Fruit fly (Drosophila melanogaster) whole organism, embryonic: ENCODE data around the gene hfp.

Experiments used
- Aef1 ChIP-seq: fragments of 200-800 bp; sonication (Bioruptor generic); IDR thresholded peaks from 3 replicates; pipeline ENCODE4 v1.3.6; 2022; ENCODE audit warnings: missing biosample characterization, missing genetic modification characterization
- Awh ChIP-seq: fragments of 200-800 bp; sonication (Bioruptor generic); IDR thresholded peaks from 2 replicates; pipeline ENCODE4, ENCODE4 v1.3.6; 2022; ENCODE audit warnings: missing biosample characterization, missing genetic modification characterization
- CG10366 ChIP-seq: fragments of 200-800 bp; sonication (Bioruptor generic); IDR thresholded peaks from 2 replicates; pipeline ENCODE4 v1.3.6; 2022; ENCODE audit warnings: missing biosample characterization, missing genetic modification characterization
- CG11085 ChIP-seq: fragments of 200-800 bp; sonication (Bioruptor generic); IDR thresholded peaks from 2 replicates; pipeline ENCODE4 v1.3.6; 2022; ENCODE audit warnings: missing biosample characterization, missing genetic modification characterization
- CG12104 ChIP-seq: fragments of 200-800 bp; sonication (Bioruptor generic); optimal IDR thresholded peaks from 3 replicates; lab custom pipeline; 2016; ENCODE audit warnings: missing biosample characterization, missing genetic modification characterization
- CG12155 ChIP-seq: fragments of 200-800 bp; sonication (Bioruptor generic); optimal IDR thresholded peaks from 3 replicates; lab custom pipeline; 2016; ENCODE audit warnings: missing biosample characterization, missing genetic modification characterization
- CG15601 ChIP-seq: fragments of 200-800 bp; sonication (Bioruptor generic); optimal IDR thresholded peaks from 3 replicates; lab custom pipeline; 2019; ENCODE audit warnings: missing biosample characterization, mild to moderate bottlenecking, missing genetic modification characterization, moderate library complexity
- CG17802 ChIP-seq: fragments of 200-800 bp; sonication (Bioruptor generic); optimal IDR thresholded peaks from 2 replicates; lab custom pipeline; 2018; ENCODE audit warnings: missing biosample characterization, mild to moderate bottlenecking, missing genetic modification characterization, moderate library complexity
- CG2120 ChIP-seq: fragments of 200-800 bp; sonication (Bioruptor generic); optimal IDR thresholded peaks from 3 replicates; lab custom pipeline; 2016; ENCODE audit warnings: missing biosample characterization, missing genetic modification characterization
- CG2129 ChIP-seq: fragments of 200-800 bp; sonication (Bioruptor generic); IDR thresholded peaks from 2 replicates; pipeline ENCODE4 v1.3.6; 2022; ENCODE audit warnings: missing biosample characterization, missing genetic modification characterization; ENCODE audit not compliant: partially characterized antibody
- CG30020 ChIP-seq: fragments of 200-800 bp; optimal IDR thresholded peaks from 2 replicates; lab custom pipeline; 2019; ENCODE audit warnings: missing biosample characterization, mild to moderate bottlenecking, missing genetic modification characterization, moderate library complexity
- CG3065 ChIP-seq: fragments of 200-800 bp; sonication (Bioruptor generic); optimal IDR thresholded peaks from 2 replicates; lab custom pipeline; 2016; ENCODE audit warnings: missing biosample characterization, missing genetic modification characterization
- CG6689 ChIP-seq: fragments of 200-800 bp; sonication (Bioruptor generic); IDR thresholded peaks from 2 replicates; pipeline ENCODE4 v1.3.6; 2022; ENCODE audit warnings: missing biosample characterization, missing genetic modification characterization
- CG8281 ChIP-seq: fragments of 200-800 bp; sonication (Bioruptor generic); optimal IDR thresholded peaks from 2 replicates; lab custom pipeline; 2018; ENCODE audit warnings: missing biosample characterization, mild to moderate bottlenecking, missing genetic modification characterization, moderate library complexity
- CG8944 ChIP-seq: fragments of 200-800 bp; sonication (Bioruptor generic); optimal IDR thresholded peaks from 3 replicates; lab custom pipeline; 2016; ENCODE audit warnings: missing biosample characterization, missing genetic modification characterization
- CoRest ChIP-seq: fragments of 200-800 bp; sonication (Bioruptor generic); optimal IDR thresholded peaks from 3 replicates; lab custom pipeline; 2018; ENCODE audit warnings: missing biosample characterization, mild to moderate bottlenecking, missing genetic modification characterization, moderate library complexity
- D ChIP-seq, 2 experiments: fragments of 200-800 bp in 1 of 2; fragments of >200 bp in 1 of 2; sonication (Bioruptor generic) in 1 of 2; optimal IDR thresholded peaks; 2 replicates in 1 of 2; 3 replicates in 1 of 2; lab custom pipeline; 2017; ENCODE audit warnings: mild to moderate bottlenecking in 1 of 2, missing biosample characterization in 1 of 2, missing genetic modification characterization in 1 of 2, missing genetic modification reagents in 1 of 2
- D19B ChIP-seq: fragments of 200-800 bp; sonication (Bioruptor generic); optimal IDR thresholded peaks from 2 replicates; lab custom pipeline; 2017; ENCODE audit warnings: missing biosample characterization, mild to moderate bottlenecking, missing genetic modification characterization
- Deaf1 ChIP-seq: fragments of 200-800 bp; optimal IDR thresholded peaks from 3 replicates; lab custom pipeline; 2019; ENCODE audit warnings: missing biosample characterization, mild to moderate bottlenecking, missing genetic modification characterization, moderate library complexity
- Fer2 ChIP-seq: fragments of 200-800 bp; sonication (Bioruptor generic); optimal IDR thresholded peaks from 2 replicates; lab custom pipeline; 2018; ENCODE audit warnings: missing biosample characterization, mild to moderate bottlenecking, missing genetic modification characterization, moderate library complexity
- GATAe ChIP-seq: fragments of 200-800 bp; sonication (Bioruptor generic); conservative IDR thresholded peaks from 2 replicates; pipeline ENCODE4 v1.3.6; 2022; ENCODE audit warnings: missing biosample characterization, missing genetic modification characterization
- HHEX ChIP-seq: fragments of 200-800 bp; sonication (Bioruptor generic); optimal IDR thresholded peaks from 3 replicates; lab custom pipeline; 2017; ENCODE audit warnings: missing biosample characterization, mild to moderate bottlenecking, missing genetic modification characterization, missing genetic modification reagents
- Hmx ChIP-seq: fragments of 200-800 bp; sonication (Bioruptor generic); optimal IDR thresholded peaks from 2 replicates; lab custom pipeline; 2016; ENCODE audit warnings: missing biosample characterization, missing genetic modification characterization
- Meics ChIP-seq: fragments of 200-800 bp; sonication (Bioruptor generic); optimal IDR thresholded peaks from 2 replicates; lab custom pipeline; 2017; ENCODE audit warnings: missing biosample characterization, mild to moderate bottlenecking, missing genetic modification characterization
- Mrtf ChIP-seq: fragments of 200-800 bp; sonication (Bioruptor generic); IDR thresholded peaks from 3 replicates; pipeline ENCODE4 v1.3.6; 2022; ENCODE audit warnings: missing biosample characterization, missing genetic modification characterization
- Nf-YA ChIP-seq: fragments of 200-800 bp; sonication (Bioruptor generic); IDR thresholded peaks from 2 replicates; pipeline ENCODE4 v1.3.6; 2022; ENCODE audit warnings: missing biosample characterization, missing genetic modification characterization
- Taf1 ChIP-seq: fragments of 200-800 bp; sonication (Bioruptor generic); IDR thresholded peaks from 2 replicates; pipeline ENCODE4 v1.3.6; 2022; ENCODE audit warnings: missing biosample characterization, missing genetic modification characterization
- Tbp ChIP-seq: fragments of >200 bp; optimal IDR thresholded peaks from 2 replicates; lab custom pipeline; 2018; ENCODE audit warnings: missing biosample characterization, missing genetic modification characterization
- Usf ChIP-seq: fragments of 200-800 bp; sonication (Bioruptor generic); optimal IDR thresholded peaks from 2 replicates; lab custom pipeline; 2017; ENCODE audit warnings: missing genotype, missing biosample characterization, missing genetic modification characterization
- Vsx1 ChIP-seq: fragments of 200-800 bp; sonication (Bioruptor generic); optimal IDR thresholded peaks from 2 replicates; lab custom pipeline; 2017; ENCODE audit warnings: missing biosample characterization, mild to moderate bottlenecking, missing genetic modification characterization, missing genetic modification reagents
- YL-1 ChIP-seq: fragments of 200-800 bp; sonication (Bioruptor generic); optimal IDR thresholded peaks from 3 replicates; lab custom pipeline; 2017; ENCODE audit warnings: missing biosample characterization, mild to moderate bottlenecking, missing genetic modification characterization
- abd-A ChIP-seq: fragments of 200-800 bp; sonication (Bioruptor generic); optimal IDR thresholded peaks from 3 replicates; lab custom pipeline; 2019; ENCODE audit warnings: missing biosample characterization, mild to moderate bottlenecking, missing genetic modification characterization, moderate library complexity
- aop ChIP-seq: fragments of 200-800 bp; sonication (Bioruptor generic); IDR thresholded peaks from 2 replicates; pipeline ENCODE4 v1.3.6; 2022; ENCODE audit warnings: missing biosample characterization, missing genetic modification characterization
- ap ChIP-seq: fragments of 200-800 bp; sonication (Bioruptor generic); IDR thresholded peaks from 2 replicates; pipeline ENCODE4 v1.3.6; 2022; ENCODE audit warnings: missing biosample characterization, missing genetic modification characterization
- br ChIP-seq: fragments of >200 bp; optimal IDR thresholded peaks from 2 replicates; lab custom pipeline; 2017
- chinmo ChIP-seq: fragments of 200-800 bp; sonication (Bioruptor generic); IDR thresholded peaks from 4 replicates; pipeline ENCODE4 v1.3.6; 2022; ENCODE audit warnings: missing biosample characterization, missing genetic modification characterization; ENCODE audit not compliant: partially characterized antibody
- chn ChIP-seq: fragments of 200-800 bp; sonication (Bioruptor generic); optimal IDR thresholded peaks from 2 replicates; lab custom pipeline; 2016; ENCODE audit warnings: missing biosample characterization, missing genetic modification characterization
- dimm ChIP-seq: fragments of 200-800 bp; sonication (Bioruptor generic); IDR thresholded peaks from 2 replicates; pipeline ENCODE4 v1.3.6; 2022; ENCODE audit warnings: missing biosample characterization, missing genetic modification characterization
- dm ChIP-seq: fragments of 200-800 bp; sonication (Bioruptor generic); optimal IDR thresholded peaks from 3 replicates; lab custom pipeline; 2016; ENCODE audit warnings: missing biosample characterization, missing genetic modification characterization
- ems ChIP-seq: fragments of 200-800 bp; sonication (Bioruptor generic); optimal IDR thresholded peaks from 3 replicates; lab custom pipeline; 2016; ENCODE audit warnings: missing biosample characterization, missing genetic modification characterization
- eyg ChIP-seq: fragments of 200-800 bp; sonication (Bioruptor generic); optimal IDR thresholded peaks from 3 replicates; lab custom pipeline; 2016; ENCODE audit warnings: missing biosample characterization, missing genetic modification characterization
- gsb-n ChIP-seq: fragments of 200-800 bp; sonication (Bioruptor generic); optimal IDR thresholded peaks from 3 replicates; lab custom pipeline; 2018; ENCODE audit warnings: missing biosample characterization, mild to moderate bottlenecking, missing genetic modification characterization
- hth ChIP-seq: fragments of >200 bp; optimal IDR thresholded peaks from 2 replicates; lab custom pipeline; 2017; ENCODE audit warnings: inconsistent platforms
- pan ChIP-seq, 4 experiments: fragments of >200 bp in 3 of 4; fragments of 200-800 bp in 1 of 4; sonication (Bioruptor generic) in 1 of 4; optimal IDR thresholded peaks in 3 of 4; IDR thresholded peaks in 1 of 4; 2 replicates each; pipeline versions ENCODE4 v1.3.6 to Lab custom; 2017 to 2022; ENCODE audit warnings: missing biosample characterization in 2 of 4, missing genetic modification characterization in 2 of 4, mixed read lengths in 1 of 4
- schlank ChIP-seq: fragments of 200-800 bp; sonication (Bioruptor generic); optimal IDR thresholded peaks from 2 replicates; lab custom pipeline; 2018; ENCODE audit warnings: missing biosample characterization, mild to moderate bottlenecking, missing genetic modification characterization
- shn ChIP-seq: fragments of 200-800 bp; sonication (Bioruptor generic); optimal IDR thresholded peaks from 3 replicates; lab custom pipeline; 2016; ENCODE audit warnings: missing biosample characterization, missing genetic modification characterization
- sr ChIP-seq: fragments of 200-800 bp; sonication (Bioruptor generic); IDR thresholded peaks from 3 replicates; pipeline ENCODE4 v1.3.6; 2022; ENCODE audit warnings: missing biosample characterization, missing genetic modification characterization
- stc ChIP-seq: fragments of 200-800 bp; sonication (Bioruptor generic); IDR thresholded peaks from 2 replicates; pipeline ENCODE4 v1.3.6; 2022; ENCODE audit warnings: missing biosample characterization, missing genetic modification characterization
- tll ChIP-seq, 2 experiments: fragments of 200-800 bp in 1 of 2; fragments of >200 bp in 1 of 2; sonication (Bioruptor generic) in 1 of 2; optimal IDR thresholded peaks; 2 replicates each; lab custom pipeline; 2017 to 2019; ENCODE audit warnings: missing biosample characterization in 2 of 2, missing genetic modification characterization in 2 of 2, mild to moderate bottlenecking in 1 of 2, moderate library complexity in 1 of 2
- tup ChIP-seq: fragments of 200-800 bp; sonication (Bioruptor generic); optimal IDR thresholded peaks from 2 replicates; lab custom pipeline; 2016; ENCODE audit warnings: missing biosample characterization, mild to moderate bottlenecking, missing genetic modification characterization, moderate library complexity
- usp ChIP-seq: fragments of >200 bp; optimal IDR thresholded peaks from 2 replicates; lab custom pipeline; 2017; ENCODE audit warnings: missing biosample characterization, missing genetic modification characterization
- vvl ChIP-seq: fragments of 200-800 bp; sonication (Bioruptor generic); IDR thresholded peaks from 2 replicates; pipeline ENCODE4 v1.3.6; 2022; ENCODE audit warnings: missing biosample characterization, missing genetic modification characterization

hfp gene

DNA sequence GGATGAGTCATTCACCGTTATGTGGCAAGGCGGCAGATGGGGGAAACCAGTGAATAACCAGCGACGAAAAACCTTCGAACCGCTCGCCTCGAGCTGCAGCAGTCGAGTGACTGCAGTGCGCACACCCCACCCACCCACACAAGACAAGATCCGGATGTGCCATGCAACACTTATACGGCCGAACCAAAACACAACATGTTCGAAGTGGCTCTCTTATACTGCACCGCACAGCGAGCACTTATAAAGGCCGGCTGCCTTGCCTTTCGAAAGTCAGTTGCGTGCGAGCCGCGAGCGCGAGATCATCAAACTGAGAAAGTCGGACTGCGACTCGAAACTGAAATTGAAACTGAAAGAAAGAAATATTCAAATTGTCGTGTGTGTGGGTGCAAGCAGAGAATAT is 38.8 kb downstream of the hfp start, which contains the start of gene rho (continued):
- TF ChIP-seq CG12104 (no peak), CG15601 (peak; percentile 61), Mrtf (GFP tag; lab: Robert Waterston, UW) (no peak), CG3065 (GFP tag; lab: Kevin White, UChicago) (no peak), D (optimal IDR thresholded peaks at IDR 0.05; lab: Kevin White, UChicago) (no peak), D (GFP tag; optimal IDR thresholded peaks at IDR 0.05; lab: Kevin White, UChicago) (no peak), CG2120 (GFP tag; lab: Kevin White, UChicago) (no peak), Meics (GFP tag; lab: Kevin White, UChicago) (no peak), HHEX (peak; percentile 15), YL-1 (no peak), CG17802 (tag; lab: Kevin White, UChicago) (no peak), CG30020 (no peak), CG6689 (GFP tag; lab: Robert Waterston, UW) (no peak), CG8281 (no peak), dimm (GFP tag; lab: Robert Waterston, UW) (no peak), sr (GFP tag; lab: Robert Waterston, UW) (peak; percentile 68; the same call in 2 of the 3 replicates), tll (GFP tag; optimal IDR thresholded peaks at IDR 0.05; lab: Kevin White, UChicago) (peak in 1 of 2 experiments; percentile 82), pan (optimal IDR thresholded peaks at IDR 0.05; lab: Kevin White, UChicago) (no peak), pan (GFP tag; optimal IDR thresholded peaks at IDR 0.05 in 1 of 2, IDR thresholded peaks at IDR 0.05 in 1 of 2) (no peak), CG10366 (GFP tag; lab: Robert Waterston, UW) (no peak), br (lab: Kevin White, UChicago) (no peak), Vsx1 (GFP tag; lab: Kevin White, UChicago) (no peak), usp (GFP tag; lab: Kevin White, UChicago) (no peak), ap (no peak), Fer2 (tag; lab: Kevin White, UChicago) (no peak), Deaf1 (peak; percentile 34), CG8944 (no peak), Taf1 (GFP tag; lab: Robert Waterston, UW) (no peak), vvl (GFP tag; lab: Robert Waterston, UW) (peak; percentile 71; the same call in 1 of the 2 replicates), eyg (GFP tag; lab: Kevin White, UChicago) (peak; percentile 8), Nf-YA (GFP tag; lab: Robert Waterston, UW) (no peak), chinmo (GFP tag; lab: Robert Waterston, UW) (peak; percentile 90; the same call in 3 of the 4 replicates), Usf (GFP tag; lab: Kevin White, UChicago) (no peak), Hmx (no peak), schlank (tag; lab: Kevin White, UChicago) (no peak), D19B (GFP tag; lab: Kevin White, UChicago) (no peak), CoRest (tag; lab: Kevin White, UChicago) (no peak), CG12155 (GFP tag; lab: Kevin White, UChicago) (no peak), ems (GFP tag; lab: Kevin White, UChicago) (peak; percentile 1), CG11085 (GFP tag; lab: Robert Waterston, UW) (no peak), hth (lab: Kevin White, UChicago) (no peak), GATAe (no peak), CG2129 (GFP tag; lab: Robert Waterston, UW) (no peak), Awh (no peak), stc (GFP tag; lab: Robert Waterston, UW) (no peak), abd-A (tag; lab: Kevin White, UChicago) (peak; percentile 47), aop (GFP tag; lab: Robert Waterston, UW) (peak; percentile 16), dm (GFP tag; lab: Kevin White, UChicago) (no peak), Aef1 (GFP tag; lab: Robert Waterston, UW) (no peak), tup (GFP tag; lab: Kevin White, UChicago) (no peak), chn (GFP tag; lab: Kevin White, UChicago) (no peak), shn (GFP tag; lab: Kevin White, UChicago) (peak; percentile 9), gsb-n (peak; percentile 46), Tbp (peak; percentile 81)
